Fruit fly (Drosophila melanogaster): ENCODE results near the gene CG34166.
"Not testable (repeated sequence)": the region's sequence is repeated elsewhere in the genome, so short reads cannot be mapped to it uniquely, and the experiment has no call there.

Gene CG34166

dm6 chr2L:14706194-14706593 lies 36.8 kb upstream of the CG34166 start:
- TF ChIP-seq CG34367 (tag; optimal IDR thresholded peaks at IDR 0.05) (no peak), CG12605 (GFP tag; IDR thresholded peaks at IDR 0.05) (no peak), CG9948 (tag; optimal IDR thresholded peaks at IDR 0.05) (no peak), gl (tag; optimal IDR thresholded peaks at IDR 0.05) (no peak), rn (GFP tag; IDR thresholded peaks at IDR 0.05) (0 out of 2 replicates have a peak, but pooled peaks have one; percentile 22), D1 (tag; optimal IDR thresholded peaks at IDR 0.05) (peak; percentile 82), CG17806 (tag; optimal IDR thresholded peaks at IDR 0.05) (no peak), Snoo (tag; optimal IDR thresholded peaks at IDR 0.05) (peak; percentile 47), CG15710 (tag; optimal IDR thresholded peaks at IDR 0.05) (no peak), Ets98B (GFP tag; IDR thresholded peaks at IDR 0.05) (no peak), CG4496 (GFP tag; IDR thresholded peaks at IDR 0.05) (peak; percentile 77; the same call in 2 of the 3 replicates)

dm6 chr2L:14712245-14712644 lies 30.7 kb upstream of the CG34166 start, which contains the start of gene CG15282:
Gene CG15282 (plus strand): TSS chr2L:14712471.
- TF ChIP-seq Pif1A (GFP tag; optimal IDR thresholded peaks at IDR 0.05) (no peak), Snoo (tag; optimal IDR thresholded peaks at IDR 0.05) (peak; percentile 54)

dm6 chr2L:14713467-14713866 lies 29.5 kb upstream of the CG34166 start, which contains the start of gene CG34165:
Gene CG34165 (plus strand): TSS chr2L:14713750.
- TF ChIP-seq CG10348 (GFP tag; IDR thresholded peaks at IDR 0.05) (no peak), CG4496 (GFP tag; IDR thresholded peaks at IDR 0.05) (peak; percentile 44; the same call in 1 of the 3 replicates)

dm6 chr2L:14730077-14730476 lies 12.9 kb upstream of the CG34166 start, which contains the start of gene CG42685:
Gene CG42685 (minus strand): TSS chr2L:14730177.
- TF ChIP-seq Pif1B (GFP tag; optimal IDR thresholded peaks at IDR 0.05) (no peak), EcR (GFP tag; optimal IDR thresholded peaks at IDR 0.05) (no peak)

DNA sequence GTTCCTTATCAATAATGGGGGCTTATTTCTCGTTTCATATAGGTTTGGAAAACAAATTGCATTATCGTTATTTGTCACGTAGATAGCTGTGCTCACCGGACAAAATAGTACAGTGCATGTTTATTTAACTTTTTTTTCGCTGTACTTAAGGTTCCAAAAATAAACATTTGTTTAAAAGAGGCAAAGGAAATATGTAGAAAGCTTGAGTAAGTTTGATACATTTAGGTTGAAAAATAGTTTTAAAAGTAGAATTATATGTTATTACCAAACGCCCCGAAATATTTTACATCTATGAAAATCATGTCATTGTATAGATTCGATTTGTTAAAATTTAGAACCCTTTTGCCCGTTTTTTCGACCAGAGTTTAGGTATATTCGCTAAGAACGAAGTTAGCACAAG lies 7.5 kb upstream of the CG34166 start, which contains the start of gene CG31835:
Gene CG31835, plus strand, starts transcription at position 301 of the 400 bp plus-strand sequence.
- not testable (repeated sequence) for TF ChIP-seq CG10348, CG12605, fd96Ca (GFP tag; IDR thresholded peaks at IDR 0.05)

DNA sequence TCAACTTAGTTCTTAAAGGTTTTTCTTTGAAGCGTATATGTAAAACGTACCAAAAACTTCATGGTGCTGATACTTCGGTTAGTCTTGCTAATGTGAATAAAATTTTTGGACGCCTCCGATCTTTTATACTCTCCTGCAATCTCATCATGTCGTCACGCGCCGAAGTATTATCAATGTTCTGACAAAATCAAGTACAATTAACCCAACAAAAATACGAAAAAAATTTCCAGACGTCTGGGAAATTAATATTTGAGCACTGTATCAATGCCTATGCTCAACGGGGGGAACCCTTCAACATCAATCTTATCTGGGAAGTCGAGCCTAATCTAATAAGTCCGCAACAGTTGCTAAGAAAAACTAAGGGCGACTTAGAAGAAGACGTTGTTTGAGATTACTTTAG lies 5.3 kb upstream of the CG34166 start, which contains the start of gene CG31775:
Gene CG31775, minus strand, starts transcription at position 101 of the 400 bp plus-strand sequence.
- TF ChIP-seq Snoo (tag; optimal IDR thresholded peaks at IDR 0.05); Ets98B (GFP tag; IDR thresholded peaks at IDR 0.05); CG32121 (GFP tag; IDR thresholded peaks at IDR 0.05): not testable (repeated sequence)

DNA sequence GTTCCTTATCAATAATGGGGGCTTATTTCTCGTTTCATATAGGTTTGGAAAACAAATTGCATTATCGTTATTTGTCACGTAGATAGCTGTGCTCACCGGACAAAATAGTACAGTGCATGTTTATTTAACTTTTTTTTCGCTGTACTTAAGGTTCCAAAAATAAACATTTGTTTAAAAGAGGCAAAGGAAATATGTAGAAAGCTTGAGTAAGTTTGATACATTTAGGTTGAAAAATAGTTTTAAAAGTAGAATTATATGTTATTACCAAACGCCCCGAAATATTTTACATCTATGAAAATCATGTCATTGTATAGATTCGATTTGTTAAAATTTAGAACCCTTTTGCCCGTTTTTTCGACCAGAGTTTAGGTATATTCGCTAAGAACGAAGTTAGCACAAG lies 3.4 kb upstream of the CG34166 start, which contains the start of gene CG42585:
Gene CG42585, plus strand, starts transcription at position 301 of the 400 bp plus-strand sequence.
- TF ChIP-seq CG10348, CG4496, CG32121 (GFP tag; IDR thresholded peaks at IDR 0.05): not testable (repeated sequence)

DNA sequence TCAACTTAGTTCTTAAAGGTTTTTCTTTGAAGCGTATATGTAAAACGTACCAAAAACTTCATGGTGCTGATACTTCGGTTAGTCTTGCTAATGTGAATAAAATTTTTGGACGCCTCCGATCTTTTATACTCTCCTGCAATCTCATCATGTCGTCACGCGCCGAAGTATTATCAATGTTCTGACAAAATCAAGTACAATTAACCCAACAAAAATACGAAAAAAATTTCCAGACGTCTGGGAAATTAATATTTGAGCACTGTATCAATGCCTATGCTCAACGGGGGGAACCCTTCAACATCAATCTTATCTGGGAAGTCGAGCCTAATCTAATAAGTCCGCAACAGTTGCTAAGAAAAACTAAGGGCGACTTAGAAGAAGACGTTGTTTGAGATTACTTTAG lies 1.3 kb upstream of the CG34166 start, which contains the start of gene CG42586:
Gene CG42586, minus strand, starts transcription at position 101 of the 400 bp plus-strand sequence.
- not testable (repeated sequence) for TF ChIP-seq CG13204 (GFP tag; optimal IDR thresholded peaks at IDR 0.05); CG8159 (tag; optimal IDR thresholded peaks at IDR 0.05); CG4496 (GFP tag; IDR thresholded peaks at IDR 0.05)

- TF ChIP-seq D1 (tag; optimal IDR thresholded peaks at IDR 0.05), result no peak
- no peak for TF ChIP-seq Snoo (tag; optimal IDR thresholded peaks at IDR 0.05)
- no peak for TF ChIP-seq CG10348 (GFP tag; IDR thresholded peaks at IDR 0.05)
- TF ChIP-seq CG12605 (GFP tag; IDR thresholded peaks at IDR 0.05), result no peak
- no peak for TF ChIP-seq Pif1B (GFP tag; optimal IDR thresholded peaks at IDR 0.05)
- TF ChIP-seq CG15710 (tag; optimal IDR thresholded peaks at IDR 0.05), result no peak
- no peak for TF ChIP-seq CG8159 (tag; optimal IDR thresholded peaks at IDR 0.05)
- no peak for TF ChIP-seq CG9948 (tag; optimal IDR thresholded peaks at IDR 0.05)
- no peak for TF ChIP-seq Ets98B (GFP tag; IDR thresholded peaks at IDR 0.05)
- TF ChIP-seq fd96Ca (GFP tag; IDR thresholded peaks at IDR 0.05), result no peak
- TF ChIP-seq CG17806 (tag; optimal IDR thresholded peaks at IDR 0.05), result no peak
- TF ChIP-seq Pif1A (GFP tag; optimal IDR thresholded peaks at IDR 0.05), result no peak
- no peak for TF ChIP-seq CG32121 (GFP tag; IDR thresholded peaks at IDR 0.05)
- no peak for TF ChIP-seq CG4496 (GFP tag; IDR thresholded peaks at IDR 0.05)
- no peak for TF ChIP-seq CG34367 (tag; optimal IDR thresholded peaks at IDR 0.05)
- no peak for TF ChIP-seq rn (GFP tag; IDR thresholded peaks at IDR 0.05)
- no peak for TF ChIP-seq gl (tag; optimal IDR thresholded peaks at IDR 0.05)
Measured at dm6 chr2L:14743337-14743736, 344 bp downstream of the CG34166 start.

Data from whole organism, pupa.